Worm (Caenorhabditis elegans): ENCODE measurements around the gene pals-40.

DNA sequence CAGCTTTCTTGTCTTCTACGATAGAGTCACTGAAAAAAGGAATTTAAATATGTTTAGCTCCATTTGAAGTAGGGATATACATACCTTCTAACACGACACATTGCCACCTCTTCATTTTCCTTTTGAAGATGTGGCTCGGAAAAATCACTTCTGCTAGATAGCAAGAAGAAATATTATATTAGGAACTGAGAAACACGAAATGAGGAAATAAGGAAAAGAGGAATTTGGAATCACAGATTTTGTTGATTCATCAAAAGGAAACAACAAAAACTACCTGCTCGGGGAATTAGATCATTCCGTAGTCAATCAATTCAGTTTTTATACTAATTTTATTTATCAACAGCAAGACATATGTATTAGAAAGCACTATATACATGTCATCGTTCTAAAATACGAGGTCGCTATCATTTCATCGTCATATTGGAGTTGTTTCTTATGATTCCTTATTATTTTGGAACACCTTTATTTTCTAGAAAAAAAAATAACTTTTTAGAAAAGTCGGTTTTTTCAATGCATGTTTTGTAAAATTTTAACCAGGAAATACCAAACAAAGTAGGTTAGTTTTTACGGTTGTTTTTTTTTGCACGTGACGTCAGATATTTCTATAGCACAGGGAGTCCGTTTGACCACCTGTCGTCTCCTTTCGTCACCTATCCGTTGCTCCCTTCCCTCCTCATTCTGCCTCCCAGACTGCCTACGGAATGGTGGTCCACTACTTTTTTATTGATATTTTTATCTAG is 2.9 kb upstream of the pals-40 start, which contains the start of the genes pals-21 and Y82E9BR.6:
- TF ChIP-seq nhr-237 (tag; optimal IDR thresholded peaks at IDR 0.05) (no peak), unc-62 (GFP tag; optimal IDR thresholded peaks at IDR 0.05) (no peak)
